Fruit fly (Drosophila melanogaster): ENCODE data around the gene FarO.

The FarO gene

dm6 chrX:2222181-2222790 is 18.6 kb upstream of the FarO start, which contains the start of gene Vinc (continued):
- peak; percentile 65 for TF ChIP-seq CG16815 (GFP tag; optimal IDR thresholded peaks at IDR 0.05)
- TF ChIP-seq hbn (GFP tag; IDR thresholded peaks at IDR 0.05; ENCODE audit: partially characterized antibody), result no peak
- peak; percentile 86 for TF ChIP-seq E2f2 (GFP tag; IDR thresholded peaks at IDR 0.05)
- TF ChIP-seq luna (GFP tag; optimal IDR thresholded peaks at IDR 0.05), result peak; percentile 64
- TF ChIP-seq chif (GFP tag; optimal IDR thresholded peaks at IDR 0.05), result peak; percentile 13 to 85
- peak; percentile 35; the same call in 1 of the 2 replicates for TF ChIP-seq ato (GFP tag; IDR thresholded peaks at IDR 0.05; ENCODE audit: partially characterized antibody)
- peak; percentile 85 for TF ChIP-seq grau (tag; optimal IDR thresholded peaks at IDR 0.05)
- peak; percentile 68; the same call in 1 of the 2 replicates for TF ChIP-seq cas (GFP tag; IDR thresholded peaks at IDR 0.05)
- 0 out of 3 replicates have a peak, but pooled peaks have one; percentile 52 for TF ChIP-seq CG2199 (GFP tag; IDR thresholded peaks at IDR 0.05)
- peak; percentile 89 for TF ChIP-seq CG10209 (GFP tag; optimal IDR thresholded peaks at IDR 0.05)
- TF ChIP-seq emc (GFP tag; optimal IDR thresholded peaks at IDR 0.05), result peak; percentile 70
- peak; percentile 83 for TF ChIP-seq CG3847 (GFP tag; IDR thresholded peaks at IDR 0.05)
- TF ChIP-seq CG33557 (GFP tag; optimal IDR thresholded peaks at IDR 0.05), result peak; percentile 39
- peak; percentile 81 for TF ChIP-seq pros (GFP tag; optimal IDR thresholded peaks at IDR 0.05)
- peak; percentile 86 for TF ChIP-seq nerfin-1 (tag; optimal IDR thresholded peaks at IDR 0.05)
- TF ChIP-seq CG11695 (GFP tag; IDR thresholded peaks at IDR 0.05), result peak; percentile 94
- TF ChIP-seq CG3163 (GFP tag; optimal IDR thresholded peaks at IDR 0.05), result peak; percentile 39
- TF ChIP-seq Dip3 (GFP tag; optimal IDR thresholded peaks at IDR 0.05), result peak; percentile 86
- TF ChIP-seq CG3065 (GFP tag; optimal IDR thresholded peaks at IDR 0.05), result no peak
- peak; percentile 66; the same call in 1 of the 2 replicates for TF ChIP-seq seq (GFP tag; IDR thresholded peaks at IDR 0.05)
- peak; percentile 77 to 90 for TF ChIP-seq Pdp1 (GFP tag; optimal IDR thresholded peaks at IDR 0.05)
- TF ChIP-seq Nf-YC (tag; optimal IDR thresholded peaks at IDR 0.05), result peak; percentile 86
- TF ChIP-seq Dip2 (GFP tag; IDR thresholded peaks at IDR 0.05), result no peak
- peak in 1 of 3 experiments; percentile 65 for TF ChIP-seq lola (GFP tag; optimal IDR thresholded peaks at IDR 0.05)
- 0 out of 2 replicates have a peak, but pooled peaks have one; percentile 16 for TF ChIP-seq CG11696 (GFP tag; IDR thresholded peaks at IDR 0.05)
- peak; percentile 86 for TF ChIP-seq Hmr (GFP tag; optimal IDR thresholded peaks at IDR 0.05)
- peak; percentile 86 for TF ChIP-seq Jarid2 (GFP tag; optimal IDR thresholded peaks at IDR 0.05)
- peak; percentile 86 for TF ChIP-seq CG31441 (GFP tag; IDR thresholded peaks at IDR 0.05)
- TF ChIP-seq CG14860 (GFP tag; IDR thresholded peaks at IDR 0.05; ENCODE audit: partially characterized antibody), result 0 out of 3 replicates have a peak, but pooled peaks have one; percentile 47
- TF ChIP-seq CG1832 (GFP tag; optimal IDR thresholded peaks at IDR 0.05), result no peak
- TF ChIP-seq chn (GFP tag; optimal IDR thresholded peaks at IDR 0.05), result peak; percentile 62
- peak; percentile 82 for TF ChIP-seq Camta (GFP tag; optimal IDR thresholded peaks at IDR 0.05)
- TF ChIP-seq CG8359 (GFP tag; optimal IDR thresholded peaks at IDR 0.05; ENCODE audit: borderline replicate concordance), result peak; percentile 66
- no peak; the same call in 1 of the 2 replicates for TF ChIP-seq CG17612 (GFP tag; IDR thresholded peaks at IDR 0.05)
- peak; percentile 65 for TF ChIP-seq Ets97D (GFP tag; optimal IDR thresholded peaks at IDR 0.05)
- no peak for TF ChIP-seq cad (GFP tag; optimal IDR thresholded peaks at IDR 0.05)
- TF ChIP-seq sna (GFP tag; IDR thresholded peaks at IDR 0.05; ENCODE audit: partially characterized antibody), result no peak
- TF ChIP-seq zfh2 (GFP tag; optimal IDR thresholded peaks at IDR 0.05), result peak; percentile 55
- TF ChIP-seq Doc3 (GFP tag; IDR thresholded peaks at IDR 0.05; ENCODE audit: partially characterized antibody), result no peak
- TF ChIP-seq zfh1 (GFP tag; IDR thresholded peaks at IDR 0.05), result peak; percentile 85
- TF ChIP-seq CG18476 (GFP tag; optimal IDR thresholded peaks at IDR 0.05), result peak; percentile 78
- peak; percentile 71; the same call in 1 of the 2 replicates for TF ChIP-seq klu (GFP tag; IDR thresholded peaks at IDR 0.05)
- TF ChIP-seq D19B (GFP tag; optimal IDR thresholded peaks at IDR 0.05), result peak; percentile 84
- TF ChIP-seq Usf (GFP tag; optimal IDR thresholded peaks at IDR 0.05), result peak; percentile 36
- no peak for TF ChIP-seq grn (GFP tag; optimal IDR thresholded peaks at IDR 0.05)
- peak; percentile 79 for TF ChIP-seq CG7372 (GFP tag; IDR thresholded peaks at IDR 0.05)
- peak; percentile 40; the same call in 2 of the 3 replicates for TF ChIP-seq Opbp (GFP tag; IDR thresholded peaks at IDR 0.05; ENCODE audit: partially characterized antibody)
- peak; percentile 71 for TF ChIP-seq Xbp1 (GFP tag; optimal IDR thresholded peaks at IDR 0.05)
